Worm (Caenorhabditis elegans): Measurements from ENCODE around the gene T05B4.9.
A peak's percentile ranks its signal among the peaks of the same experiment; 100 is the strongest.

The T05B4.9 gene

DNA sequence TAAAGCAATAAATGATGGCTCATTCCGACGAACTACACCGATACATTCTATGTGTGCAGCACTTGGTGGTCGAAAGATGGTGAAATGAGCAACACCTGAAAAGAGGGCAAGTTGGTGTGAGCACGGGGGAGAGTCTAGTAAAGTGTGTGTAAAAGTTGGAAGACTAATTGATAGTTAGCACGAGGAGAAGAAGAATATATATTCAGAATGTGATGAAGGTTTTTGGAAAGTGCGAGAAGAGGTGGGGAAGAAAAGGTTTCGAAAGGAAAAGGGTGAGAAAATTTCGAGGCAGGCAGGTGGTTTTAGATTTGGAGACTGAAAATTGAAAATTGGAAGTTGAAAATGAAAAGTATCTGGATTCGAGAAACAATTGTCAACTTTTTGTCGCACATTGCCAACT, 34.0 kb upstream of the T05B4.9 start, which contains the start of gene Y45G5AM.6:
Gene Y45G5AM.6 (minus strand): TSS at position 101 of the 400 bp plus-strand sequence.
- no peak for TF ChIP-seq lsy-2 (tag; optimal IDR thresholded peaks at IDR 0.05)
- no peak for TF ChIP-seq mep-1 (tag; optimal IDR thresholded peaks at IDR 0.05)
- TF ChIP-seq lin-32 (GFP tag; optimal IDR thresholded peaks at IDR 0.05): no peak
- TF ChIP-seq unc-120 (tag; optimal IDR thresholded peaks at IDR 0.05; ENCODE audit: poor library complexity, severe bottlenecking): no peak
- TF ChIP-seq bed-3 (GFP tag; optimal IDR thresholded peaks at IDR 0.05): no peak
- no peak for TF ChIP-seq nhr-2 (tag; optimal IDR thresholded peaks at IDR 0.05)
- no peak for TF ChIP-seq pha-4 (tag; optimal IDR thresholded peaks at IDR 0.05)
- TF ChIP-seq zip-8 (tag; optimal IDR thresholded peaks at IDR 0.05): no peak
- no peak for TF ChIP-seq snpc-4 (tag; optimal IDR thresholded peaks at IDR 0.05)
- no peak for TF ChIP-seq tbx-8 (GFP tag; optimal IDR thresholded peaks at IDR 0.05)
- TF ChIP-seq M03D4.4 (tag; optimal IDR thresholded peaks at IDR 0.05): no peak
- no peak for TF ChIP-seq ces-1 (GFP tag; optimal IDR thresholded peaks at IDR 0.05)
- no peak for TF ChIP-seq nhr-28 (tag; optimal IDR thresholded peaks at IDR 0.05)
- no peak for TF ChIP-seq blmp-1 (tag; optimal IDR thresholded peaks at IDR 0.05)
- no peak for TF ChIP-seq cnd-1 (tag; optimal IDR thresholded peaks at IDR 0.05)
- TF ChIP-seq sptf-1 (tag; optimal IDR thresholded peaks at IDR 0.05): no peak
- no peak for TF ChIP-seq ceh-83 (GFP tag; optimal IDR thresholded peaks at IDR 0.05)
- TF ChIP-seq elt-3 (tag; optimal IDR thresholded peaks at IDR 0.05): no peak
- TF ChIP-seq flh-1 (GFP tag; optimal IDR thresholded peaks at IDR 0.05): no peak

DNA sequence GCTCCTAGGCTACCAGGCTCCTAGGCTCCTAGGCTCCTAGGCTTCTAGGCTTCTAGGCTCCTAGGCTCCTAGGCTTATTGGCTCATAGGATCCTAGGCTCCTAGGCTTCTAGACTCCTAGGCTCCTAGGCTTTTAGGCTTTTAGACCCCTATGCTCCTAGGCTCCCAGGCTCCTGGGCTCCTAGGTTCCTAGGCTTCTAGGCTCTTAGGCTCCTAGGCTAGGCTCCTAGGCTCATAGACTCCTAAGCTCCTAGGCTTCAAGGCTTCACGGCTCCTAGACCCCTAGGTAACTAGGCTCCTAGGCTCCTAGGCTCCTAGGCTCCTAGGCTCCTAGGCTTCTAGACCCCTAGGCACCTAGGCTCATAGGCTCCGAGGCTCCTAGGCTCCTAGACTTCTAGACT, 33.2 kb upstream of the T05B4.9 start:
- TF ChIP-seq snpc-4 (tag; optimal IDR thresholded peaks at IDR 0.05) (no peak), M03D4.4 (tag; optimal IDR thresholded peaks at IDR 0.05) (no peak), elt-3 (tag; optimal IDR thresholded peaks at IDR 0.05) (no peak), ztf-11 (tag; optimal IDR thresholded peaks at IDR 0.05) (no peak), lin-13 (tag; optimal IDR thresholded peaks at IDR 0.05) (no peak), ceh-43 (GFP tag; optimal IDR thresholded peaks at IDR 0.05) (no peak), sem-2 (GFP tag; optimal IDR thresholded peaks at IDR 0.05) (no peak), nhr-2 (tag; optimal IDR thresholded peaks at IDR 0.05) (no peak), nhr-12 (tag; optimal IDR thresholded peaks at IDR 0.05) (no peak), hlh-1 (tag; optimal IDR thresholded peaks at IDR 0.05) (no peak), ham-2 (GFP tag; optimal IDR thresholded peaks at IDR 0.05) (no peak), mep-1 (tag; optimal IDR thresholded peaks at IDR 0.05) (no peak), lin-32 (GFP tag; optimal IDR thresholded peaks at IDR 0.05) (no peak), flh-1 (GFP tag; optimal IDR thresholded peaks at IDR 0.05) (no peak), lsy-2 (tag; optimal IDR thresholded peaks at IDR 0.05) (no peak), pha-4 (tag; optimal IDR thresholded peaks at IDR 0.05) (no peak), blmp-1 (tag; optimal IDR thresholded peaks at IDR 0.05) (no peak), nhr-28 (tag; optimal IDR thresholded peaks at IDR 0.05) (no peak)

DNA sequence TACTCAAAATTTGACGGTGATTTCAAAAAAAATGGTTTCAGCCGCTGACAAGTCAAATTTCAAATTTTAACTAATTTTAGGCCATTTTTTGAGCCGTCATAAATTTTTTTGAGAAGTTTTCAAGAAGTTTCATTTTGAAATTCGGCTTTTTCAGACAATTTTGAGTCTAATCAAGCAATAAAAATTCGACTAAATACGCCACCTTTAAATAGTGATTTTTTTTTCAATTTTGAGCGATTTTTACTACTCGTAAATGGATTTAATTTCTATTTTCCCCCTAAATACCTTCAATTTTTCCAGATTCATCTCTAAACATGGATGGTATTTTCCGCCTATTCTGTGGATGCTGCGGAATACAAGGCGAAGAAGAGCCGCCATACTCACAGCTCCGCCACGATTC, 26.0 kb upstream of the T05B4.9 start, which contains the start of gene Y45G5AL.1:
Gene Y45G5AL.1 (plus strand): TSS at position 301 of the 400 bp plus-strand sequence.
- TF ChIP-seq nhr-237 (tag; optimal IDR thresholded peaks at IDR 0.05) (no peak), zip-8 (tag; optimal IDR thresholded peaks at IDR 0.05) (no peak), cnd-1 (tag; optimal IDR thresholded peaks at IDR 0.05) (no peak), tbx-8 (GFP tag; optimal IDR thresholded peaks at IDR 0.05) (no peak), lsy-2 (tag; optimal IDR thresholded peaks at IDR 0.05) (no peak), nhr-2 (tag; optimal IDR thresholded peaks at IDR 0.05) (no peak), nhr-76 (tag; optimal IDR thresholded peaks at IDR 0.05) (no peak), nhr-12 (tag; optimal IDR thresholded peaks at IDR 0.05) (no peak), blmp-1 (tag; optimal IDR thresholded peaks at IDR 0.05) (no peak), nhr-28 (tag; optimal IDR thresholded peaks at IDR 0.05) (no peak), mls-2 (tag; optimal IDR thresholded peaks at IDR 0.05) (no peak), snpc-4 (tag; optimal IDR thresholded peaks at IDR 0.05) (no peak), ceh-83 (GFP tag; optimal IDR thresholded peaks at IDR 0.05) (no peak), elt-3 (tag; optimal IDR thresholded peaks at IDR 0.05) (no peak), pha-4 (tag; optimal IDR thresholded peaks at IDR 0.05) (no peak), bed-3 (GFP tag; optimal IDR thresholded peaks at IDR 0.05) (no peak)

DNA sequence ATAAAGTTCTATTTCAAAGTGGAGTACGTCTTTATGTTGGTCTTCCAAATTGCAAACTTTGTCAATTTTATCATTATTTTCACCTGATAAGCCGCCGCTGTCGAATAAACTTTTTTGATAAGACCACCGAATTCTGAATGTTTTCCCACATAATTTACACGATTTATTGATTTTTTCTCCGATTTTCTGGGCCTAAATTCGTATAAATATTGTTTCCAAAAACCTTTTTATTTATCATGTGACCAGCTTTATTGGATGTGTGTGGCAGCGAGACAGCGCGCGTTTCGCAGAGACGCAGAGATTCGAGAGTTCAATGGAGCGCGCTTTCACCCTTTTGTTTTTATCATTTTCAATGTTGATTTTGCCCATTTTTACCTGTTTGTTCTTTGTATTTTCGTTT, 24.8 kb upstream of the T05B4.9 start:
- TF ChIP-seq sem-2 (GFP tag; optimal IDR thresholded peaks at IDR 0.05): no peak
- TF ChIP-seq nhr-237 (tag; optimal IDR thresholded peaks at IDR 0.05): peak; percentile 9
- TF ChIP-seq flh-1 (GFP tag; optimal IDR thresholded peaks at IDR 0.05): no peak
- no peak for TF ChIP-seq sptf-1 (tag; optimal IDR thresholded peaks at IDR 0.05)
- TF ChIP-seq bed-3 (GFP tag; optimal IDR thresholded peaks at IDR 0.05): peak; percentile 32
- TF ChIP-seq elt-1 (tag; optimal IDR thresholded peaks at IDR 0.05; ENCODE audit: borderline replicate concordance, insufficient read depth): no peak
- TF ChIP-seq ztf-11 (tag; optimal IDR thresholded peaks at IDR 0.05): no peak
- no peak for TF ChIP-seq elt-3 (tag; optimal IDR thresholded peaks at IDR 0.05)
- TF ChIP-seq snpc-4 (tag; optimal IDR thresholded peaks at IDR 0.05): no peak
- TF ChIP-seq nhr-76 (tag; optimal IDR thresholded peaks at IDR 0.05): no peak
- no peak for TF ChIP-seq mls-2 (tag; optimal IDR thresholded peaks at IDR 0.05)
- no peak for TF ChIP-seq nhr-28 (tag; optimal IDR thresholded peaks at IDR 0.05)
- TF ChIP-seq lsy-2 (tag; optimal IDR thresholded peaks at IDR 0.05): peak; percentile 35
- no peak for TF ChIP-seq M03D4.4 (tag; optimal IDR thresholded peaks at IDR 0.05)
- TF ChIP-seq ceh-39 (tag; optimal IDR thresholded peaks at IDR 0.05): peak; percentile 32
- TF ChIP-seq tbx-8 (GFP tag; optimal IDR thresholded peaks at IDR 0.05): no peak
- TF ChIP-seq lin-13 (tag; optimal IDR thresholded peaks at IDR 0.05): no peak
- no peak for TF ChIP-seq drap-1 (GFP tag; optimal IDR thresholded peaks at IDR 0.05)
- no peak for TF ChIP-seq ham-2 (GFP tag; optimal IDR thresholded peaks at IDR 0.05)
- no peak for TF ChIP-seq lin-32 (GFP tag; optimal IDR thresholded peaks at IDR 0.05)
- TF ChIP-seq nhr-12 (tag; optimal IDR thresholded peaks at IDR 0.05): no peak
- TF ChIP-seq blmp-1 (tag; optimal IDR thresholded peaks at IDR 0.05): no peak
- TF ChIP-seq ceh-83 (GFP tag; optimal IDR thresholded peaks at IDR 0.05): no peak
- no peak for TF ChIP-seq zip-8 (tag; optimal IDR thresholded peaks at IDR 0.05)
- no peak for TF ChIP-seq ceh-43 (GFP tag; optimal IDR thresholded peaks at IDR 0.05)
- peak; percentile 39 for TF ChIP-seq mep-1 (tag; optimal IDR thresholded peaks at IDR 0.05)
- TF ChIP-seq unc-120 (tag; optimal IDR thresholded peaks at IDR 0.05; ENCODE audit: poor library complexity, severe bottlenecking): no peak
- TF ChIP-seq unc-39 (tag; optimal IDR thresholded peaks at IDR 0.05): no peak
- TF ChIP-seq hlh-1 (tag; optimal IDR thresholded peaks at IDR 0.05): no peak
- no peak for TF ChIP-seq mab-5 (tag; optimal IDR thresholded peaks at IDR 0.05)
- no peak for TF ChIP-seq pha-4 (tag; optimal IDR thresholded peaks at IDR 0.05)
- no peak for TF ChIP-seq unc-62 (GFP tag; optimal IDR thresholded peaks at IDR 0.05)
- peak; percentile 70 for TF ChIP-seq ces-1 (GFP tag; optimal IDR thresholded peaks at IDR 0.05)
- TF ChIP-seq cnd-1 (tag; optimal IDR thresholded peaks at IDR 0.05): no peak
- TF ChIP-seq nhr-2 (tag; optimal IDR thresholded peaks at IDR 0.05): no peak

Data from whole organism, mixed stage, embryonic.